Fruit fly (Drosophila melanogaster): ENCODE results near the gene AnxB10.

Gene AnxB10

DNA sequence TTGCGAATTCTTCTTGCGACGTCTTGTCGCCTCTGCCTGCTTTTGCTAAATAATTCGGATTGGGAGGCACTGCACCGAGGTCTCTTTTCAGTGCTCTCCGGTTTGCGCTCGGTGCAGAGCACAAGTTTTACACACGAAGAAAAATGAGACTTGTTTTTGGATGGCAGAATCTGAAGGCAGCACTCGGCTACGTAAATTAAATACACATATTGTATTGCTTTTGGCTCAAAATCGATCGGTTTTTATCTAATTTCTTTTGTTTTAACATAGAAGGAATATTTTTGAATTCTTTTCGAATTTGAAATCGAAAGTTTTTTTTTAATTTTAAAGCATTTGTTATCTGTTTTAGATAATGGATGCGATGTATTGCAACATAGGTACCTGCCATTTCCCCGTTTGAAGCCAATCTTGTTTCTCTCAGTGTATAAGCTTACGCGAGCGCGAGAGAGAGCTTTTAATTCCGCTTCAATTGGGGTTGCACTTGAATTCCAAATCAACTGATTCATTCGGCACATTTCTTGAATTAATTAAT lies at the start of gene AnxB10:
AnxB10 (minus strand) TSS at position 51 of the 532 bp plus-strand sequence.
- TF ChIP-seq insv (GFP tag; optimal IDR thresholded peaks at IDR 0.05) (no peak), CG12219 (GFP tag; optimal IDR thresholded peaks at IDR 0.05) (no peak), Dad (GFP tag; optimal IDR thresholded peaks at IDR 0.05) (peak; percentile 12), az2 (GFP tag; optimal IDR thresholded peaks at IDR 0.05) (peak; percentile 59), br (optimal IDR thresholded peaks at IDR 0.05) (no peak), CG11456 (GFP tag; IDR thresholded peaks at IDR 0.05) (no peak), CG14014 (GFP tag; IDR thresholded peaks at IDR 0.05) (0 out of 2 replicates have a peak, but pooled peaks have one; percentile 25), CG6765 (GFP tag; optimal IDR thresholded peaks at IDR 0.05) (peak; percentile 33), CG34422 (GFP tag; IDR thresholded peaks at IDR 0.05) (peak; percentile 46; the same call in 1 of the 3 replicates), zfh2 (GFP tag; optimal IDR thresholded peaks at IDR 0.05) (peak; percentile 25), CG43689 (GFP tag; IDR thresholded peaks at IDR 0.05) (0 out of 2 replicates have a peak, but pooled peaks have one; percentile 24), Doc2 (GFP tag; IDR thresholded peaks at IDR 0.05) (no peak), CG8281 (tag; optimal IDR thresholded peaks at IDR 0.05) (peak; percentile 4), CG18764 (GFP tag; optimal IDR thresholded peaks at IDR 0.05) (peak; percentile 31), CG17361 (GFP tag; IDR thresholded peaks at IDR 0.05) (peak; percentile 81), Mes4 (GFP tag; optimal IDR thresholded peaks at IDR 0.05) (peak; percentile 37), sens (GFP tag) (peak; percentile 93), Dref (GFP tag; IDR thresholded peaks at IDR 0.05) (no peak), dm (GFP tag; optimal IDR thresholded peaks at IDR 0.05) (no peak), Hr78 (GFP tag; optimal IDR thresholded peaks at IDR 0.05) (no peak), grn (GFP tag; optimal IDR thresholded peaks at IDR 0.05) (no peak), CHES-1-like (GFP tag; optimal IDR thresholded peaks at IDR 0.05) (peak; percentile 14), H15 (GFP tag; IDR thresholded peaks at IDR 0.05) (0 out of 3 replicates have a peak, but pooled peaks have one; percentile 24), sug (tag; optimal IDR thresholded peaks at IDR 0.05) (peak; percentile 4), onecut (GFP tag; IDR thresholded peaks at IDR 0.05) (peak; percentile 43), CG4360 (GFP tag; IDR thresholded peaks at IDR 0.05) (no peak), sim (GFP tag; IDR thresholded peaks at IDR 0.05) (no peak; the same call in 1 of the 2 replicates), Oaz (GFP tag; IDR thresholded peaks at IDR 0.05) (no peak), CG2678 (tag; optimal IDR thresholded peaks at IDR 0.05) (peak; percentile 79), fd96Cb (tag; optimal IDR thresholded peaks at IDR 0.05) (peak; percentile 67), Six4 (GFP tag; optimal IDR thresholded peaks at IDR 0.05) (peak; percentile 61), bowl (GFP tag; IDR thresholded peaks at IDR 0.05) (peak; percentile 61; the same call in 1 of the 2 replicates), disco-r (GFP tag; optimal IDR thresholded peaks at IDR 0.05) (no peak), CG12769 (tag; optimal IDR thresholded peaks at IDR 0.05) (no peak), CG4328 (GFP tag; optimal IDR thresholded peaks at IDR 0.05) (peak; percentile 14), psq (GFP tag; optimal IDR thresholded peaks at IDR 0.05) (no peak), CG15011 (GFP tag; optimal IDR thresholded peaks at IDR 0.05) (no peak), NC2α (GFP tag; optimal IDR thresholded peaks at IDR 0.05) (no peak), CG11504 (tag; optimal IDR thresholded peaks at IDR 0.05) (peak; percentile 86), CG2116 (GFP tag; optimal IDR thresholded peaks at IDR 0.05) (no peak), CG18619 (GFP tag; optimal IDR thresholded peaks at IDR 0.05) (no peak), tna (GFP tag; IDR thresholded peaks at IDR 0.05; ENCODE audit: partially characterized antibody) (no peak), CG12744 (GFP tag; optimal IDR thresholded peaks at IDR 0.05) (no peak), zen2 (GFP tag; IDR thresholded peaks at IDR 0.05; ENCODE audit: partially characterized antibody) (no peak), D (optimal IDR thresholded peaks at IDR 0.05) (no peak), D (GFP tag; optimal IDR thresholded peaks at IDR 0.05) (peak; percentile 49), lilli (GFP tag; optimal IDR thresholded peaks at IDR 0.05) (peak; percentile 28), HLH54F (GFP tag; optimal IDR thresholded peaks at IDR 0.05) (peak; percentile 36), Bdp1 (GFP tag; optimal IDR thresholded peaks at IDR 0.05) (peak; percentile 1), lmd (GFP tag; IDR thresholded peaks at IDR 0.05) (peak; percentile 51), PHDP (tag; optimal IDR thresholded peaks at IDR 0.05) (peak; percentile 36), CG2202 (tag; optimal IDR thresholded peaks at IDR 0.05) (no peak)

All from whole organism, embryonic.